Fruit fly (Drosophila melanogaster): Measurements from ENCODE around the gene Vps60.

Vps60 gene

DNA sequence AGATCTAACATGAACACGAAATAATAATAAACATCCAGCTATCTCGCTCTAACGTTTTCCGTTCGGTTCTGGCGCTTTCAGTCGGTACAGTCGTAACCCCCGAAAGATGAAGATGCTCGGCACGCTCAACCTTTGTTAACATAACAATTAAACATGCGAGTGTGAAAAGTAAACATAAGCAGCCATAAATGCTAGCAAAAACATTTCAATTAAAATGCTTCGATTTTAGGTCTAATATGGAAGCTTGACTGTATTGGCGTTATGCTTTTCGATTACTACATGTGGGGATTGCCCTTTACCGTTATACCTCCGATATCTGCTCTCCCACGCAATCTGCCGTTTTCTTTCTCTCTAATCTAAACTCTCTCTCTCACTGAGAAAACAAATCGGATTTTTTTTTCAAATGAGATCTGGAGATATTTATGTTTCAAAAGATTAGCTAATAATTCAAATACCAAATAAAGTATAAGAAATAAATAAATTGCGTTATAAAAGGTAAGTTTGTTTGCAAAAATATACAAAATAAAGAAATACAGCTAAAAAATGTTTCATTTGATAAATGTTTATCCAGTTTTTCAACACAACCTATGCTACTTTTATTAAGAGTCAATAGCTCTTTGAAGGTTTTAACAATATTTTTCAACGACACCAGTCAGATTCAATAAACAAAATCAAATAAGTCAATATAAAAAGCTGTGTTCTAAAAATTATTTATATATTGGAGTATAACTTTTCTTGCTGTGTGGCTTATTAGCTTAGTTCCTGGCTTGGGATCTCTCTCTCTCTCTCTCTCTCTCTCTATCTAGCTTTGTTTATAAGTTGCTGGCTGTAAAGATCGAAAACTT lies 37.2 kb upstream of the Vps60 start (continued):
- TF ChIP-seq chinmo (GFP tag; IDR thresholded peaks at IDR 0.05; ENCODE audit: partially characterized antibody), result peak; percentile 72; the same call in 1 of the 4 replicates
- peak; percentile 57 for TF ChIP-seq Fer2 (tag; optimal IDR thresholded peaks at IDR 0.05)
- TF ChIP-seq fd3F (GFP tag; optimal IDR thresholded peaks at IDR 0.05), result peak; percentile 82
- TF ChIP-seq CG4282 (GFP tag; optimal IDR thresholded peaks at IDR 0.05), result peak; percentile 85
- TF ChIP-seq CG4707 (GFP tag; optimal IDR thresholded peaks at IDR 0.05), result peak; percentile 70
- peak; percentile 89 for TF ChIP-seq Meics (GFP tag; optimal IDR thresholded peaks at IDR 0.05)
- TF ChIP-seq Six4 (GFP tag; optimal IDR thresholded peaks at IDR 0.05), result peak; percentile 74
- TF ChIP-seq CG9215 (GFP tag; IDR thresholded peaks at IDR 0.05), result peak; percentile 91
- no peak for TF ChIP-seq CG8478 (optimal IDR thresholded peaks at IDR 0.05)
- peak; percentile 77 for TF ChIP-seq Oaz (GFP tag; IDR thresholded peaks at IDR 0.05)
- peak; percentile 84 for TF ChIP-seq pb (GFP tag; optimal IDR thresholded peaks at IDR 0.05)
- peak; percentile 95 for TF ChIP-seq rib (GFP tag; IDR thresholded peaks at IDR 0.05)
- TF ChIP-seq CG18619 (GFP tag; optimal IDR thresholded peaks at IDR 0.05), result peak; percentile 83
- TF ChIP-seq dimm (GFP tag; IDR thresholded peaks at IDR 0.05), result peak; percentile 84
- peak; percentile 75 for TF ChIP-seq disco-r (GFP tag; optimal IDR thresholded peaks at IDR 0.05)
- peak; percentile 70 for TF ChIP-seq tio (GFP tag; optimal IDR thresholded peaks at IDR 0.05)
- TF ChIP-seq repo (GFP tag; optimal IDR thresholded peaks at IDR 0.05), result peak; percentile 79
- TF ChIP-seq vvl (GFP tag; IDR thresholded peaks at IDR 0.05), result peak; percentile 96
- peak; percentile 98 for TF ChIP-seq slbo (GFP tag; IDR thresholded peaks at IDR 0.05)
- TF ChIP-seq ERR (GFP tag; optimal IDR thresholded peaks at IDR 0.05), result peak; percentile 92
- TF ChIP-seq croc (GFP tag; conservative IDR thresholded peaks at IDR 0.05), result peak; percentile 62; the same call in 2 of the 3 replicates
- TF ChIP-seq Hsf (GFP tag; optimal IDR thresholded peaks at IDR 0.05), result peak; percentile 93
- TF ChIP-seq Oli (tag; optimal IDR thresholded peaks at IDR 0.05), result peak; percentile 73
- TF ChIP-seq D19B (GFP tag; optimal IDR thresholded peaks at IDR 0.05), result peak; percentile 80
- TF ChIP-seq CG14965 (GFP tag; optimal IDR thresholded peaks at IDR 0.05; ENCODE audit: borderline replicate concordance), result peak; percentile 69
- peak; percentile 97 for TF ChIP-seq ci (GFP tag; IDR thresholded peaks at IDR 0.05)
- peak; percentile 90 for TF ChIP-seq NfI (GFP tag; optimal IDR thresholded peaks at IDR 0.05)
- peak; percentile 45 for TF ChIP-seq Lhr (GFP tag; optimal IDR thresholded peaks at IDR 0.05)
- TF ChIP-seq Abd-B (GFP tag; optimal IDR thresholded peaks at IDR 0.05), result peak; percentile 71
- peak; percentile 78 for TF ChIP-seq nau (GFP tag; optimal IDR thresholded peaks at IDR 0.05)
- TF ChIP-seq Hmx (GFP tag; optimal IDR thresholded peaks at IDR 0.05), result peak; percentile 64
- peak; percentile 91 for TF ChIP-seq Ada2b (GFP tag; IDR thresholded peaks at IDR 0.05)
- TF ChIP-seq hb (GFP tag; IDR thresholded peaks at IDR 0.05; ENCODE audit: partially characterized antibody), result no peak
- peak; percentile 93 for TF ChIP-seq CG11085 (GFP tag; IDR thresholded peaks at IDR 0.05)
- peak; percentile 70 for TF ChIP-seq p53 (GFP tag; optimal IDR thresholded peaks at IDR 0.05)
- TF ChIP-seq Max (GFP tag; optimal IDR thresholded peaks at IDR 0.05), result peak; percentile 62
- peak; percentile 65 for TF ChIP-seq CG3065 (GFP tag; optimal IDR thresholded peaks at IDR 0.05)
- peak; percentile 48 for TF ChIP-seq dmrt11E (tag; optimal IDR thresholded peaks at IDR 0.05)
- TF ChIP-seq CG10366 (GFP tag; IDR thresholded peaks at IDR 0.05), result peak; percentile 93
- TF ChIP-seq CG3838 (GFP tag; optimal IDR thresholded peaks at IDR 0.05), result peak; percentile 49
- peak; percentile 79 for TF ChIP-seq CG13296 (GFP tag; optimal IDR thresholded peaks at IDR 0.05)
- peak; percentile 96 for TF ChIP-seq gro (GFP tag; optimal IDR thresholded peaks at IDR 0.05)
- peak; percentile 91 for TF ChIP-seq CG17359 (tag; optimal IDR thresholded peaks at IDR 0.05)
- TF ChIP-seq CG13894 (tag; optimal IDR thresholded peaks at IDR 0.05), result peak; percentile 86
- peak; percentile 72 for TF ChIP-seq CG17361 (GFP tag; IDR thresholded peaks at IDR 0.05)
- no peak for TF ChIP-seq CG15073 (GFP tag; optimal IDR thresholded peaks at IDR 0.05)
- peak; percentile 93 for TF ChIP-seq row (GFP tag; IDR thresholded peaks at IDR 0.05)
- TF ChIP-seq bowl (GFP tag; IDR thresholded peaks at IDR 0.05), result peak; percentile 78
- TF ChIP-seq Mes4 (GFP tag; optimal IDR thresholded peaks at IDR 0.05), result peak; percentile 69

Data from whole organism, embryonic.